Worm (Caenorhabditis elegans): ENCODE measurements around the gene chil-7.

chil-7 gene

ce11 chrII:9838260-9838935 is 32.6 kb downstream of the chil-7 start, which contains the start of gene arrd-4:
Gene arrd-4 (minus strand): TSS chrII:9838310.
- TF ChIP-seq F37B4.10 (GFP tag; IDR thresholded peaks at IDR 0.05) (no peak), F52B5.7 (tag; optimal IDR thresholded peaks at IDR 0.05) (no peak), attf-6 (GFP tag; IDR thresholded peaks at IDR 0.05) (no peak), egl-18 (GFP tag; IDR thresholded peaks at IDR 0.05) (no peak), nfyb-1 (GFP tag; IDR thresholded peaks at IDR 0.05) (no peak), mel-28 (tag; optimal IDR thresholded peaks at IDR 0.05; ENCODE audit: borderline replicate concordance) (no peak), ztf-28 (GFP tag; IDR thresholded peaks at IDR 0.05) (no peak), sptf-2 (GFP tag; optimal IDR thresholded peaks at IDR 0.05) (no peak), ZK185.1 (tag; optimal IDR thresholded peaks at IDR 0.05; ENCODE audit: poor library complexity, severe bottlenecking) (no peak), pha-4 (tag; optimal IDR thresholded peaks at IDR 0.05) (no peak)

ce11 chrII:9835958-9836357 is 35.0 kb downstream of the chil-7 start:
- TF ChIP-seq ztf-18 (tag; optimal IDR thresholded peaks at IDR 0.05) = no peak
- TF ChIP-seq mes-4 (tag; optimal IDR thresholded peaks at IDR 0.05) = no peak

- TF ChIP-seq pbrm-1 (GFP tag; IDR thresholded peaks at IDR 0.05) (no peak), hlh-12 (tag; optimal IDR thresholded peaks at IDR 0.05) (no peak), F57A8.1 (GFP tag; optimal IDR thresholded peaks at IDR 0.05) (no peak), ceh-40 (GFP tag; IDR thresholded peaks at IDR 0.05) (no peak), zfh-2 (GFP tag; conservative IDR thresholded peaks at IDR 0.05) (no peak), sea-2 (GFP tag; IDR thresholded peaks at IDR 0.05) (no peak)
Observed at ce11 chrII:9834921-9835320, 36.1 kb downstream of the chil-7 start, which contains the start of gene arrd-5. Gene arrd-5 (plus strand): TSS chrII:9835221.

ce11 chrII:9833855-9834254 is 37.1 kb downstream of the chil-7 start, which contains the start of gene ZK938.3:
Gene ZK938.3 (minus strand): TSS chrII:9833955.
- TF ChIP-seq xnd-1 (tag; optimal IDR thresholded peaks at IDR 0.05) (no peak), gei-17 (GFP tag; optimal IDR thresholded peaks at IDR 0.05) (no peak), die-1 (tag; optimal IDR thresholded peaks at IDR 0.05) (no peak), nfyb-1 (GFP tag; IDR thresholded peaks at IDR 0.05) (no peak), ama-1 (optimal IDR thresholded peaks at IDR 0.05) (no peak), ama-1 (GFP tag; optimal IDR thresholded peaks at IDR 0.05) (no peak), egrh-3 (GFP tag; IDR thresholded peaks at IDR 0.05) (no peak), Y67H2A.10 (GFP tag; conservative IDR thresholded peaks at IDR 0.05) (no peak), egl-44 (GFP tag; IDR thresholded peaks at IDR 0.05) (no peak), lir-1 (GFP tag; conservative IDR thresholded peaks at IDR 0.05) (no peak), rpc-1 (optimal IDR thresholded peaks at IDR 0.05) (no peak), rpc-1 (tag; optimal IDR thresholded peaks at IDR 0.05) (no peak)

ce11 chrII:9831033-9831432 is 39.9 kb downstream of the chil-7 start, which contains the start of gene ZK938.12:
Gene ZK938.12 (plus strand): TSS chrII:9831333.
- TF ChIP-seq lin-40 (tag; optimal IDR thresholded peaks at IDR 0.05) (no peak), atf-7 (tag; optimal IDR thresholded peaks at IDR 0.05) (no peak), bed-2 (GFP tag; IDR thresholded peaks at IDR 0.05) (no peak), egrh-3 (GFP tag; IDR thresholded peaks at IDR 0.05) (no peak), ztf-6 (GFP tag; IDR thresholded peaks at IDR 0.05) (no peak), dpl-1 (GFP tag; optimal IDR thresholded peaks at IDR 0.05) (no peak), T26A5.8 (tag; optimal IDR thresholded peaks at IDR 0.05) (no peak), lin-54 (GFP tag; optimal IDR thresholded peaks at IDR 0.05) (no peak), cebp-1 (GFP tag; IDR thresholded peaks at IDR 0.05) (no peak), cebp-1 (tag; optimal IDR thresholded peaks at IDR 0.05) (no peak), C06A6.2 (GFP tag; conservative IDR thresholded peaks at IDR 0.05) (no peak)

All from whole organism, young adult.